Fruit fly (Drosophila melanogaster) whole organism, embryonic: ENCODE data around the gene CG17819.

Experiments
- CG10274 ChIP-seq: fragments of 200-800 bp; sonication (Bioruptor generic); optimal IDR thresholded peaks from 3 replicates; lab custom pipeline; 2017; ENCODE audit warnings: missing biosample characterization, mild to moderate bottlenecking, missing genetic modification characterization
- CG10543 ChIP-seq: fragments of 200-800 bp; sonication (Bioruptor generic); optimal IDR thresholded peaks from 3 replicates; lab custom pipeline; 2017; ENCODE audit warnings: missing biosample characterization, mild to moderate bottlenecking, missing genetic modification characterization, moderate library complexity
- CG11696 ChIP-seq: fragments of 200-800 bp; sonication (Bioruptor generic); IDR thresholded peaks from 2 replicates; pipeline ENCODE4 v1.3.6; 2022; ENCODE audit warnings: missing biosample characterization, missing genetic modification characterization
- CG12155 ChIP-seq: fragments of 200-800 bp; sonication (Bioruptor generic); optimal IDR thresholded peaks from 3 replicates; lab custom pipeline; 2016; ENCODE audit warnings: missing biosample characterization, missing genetic modification characterization
- CG14441 ChIP-seq: fragments of 200-800 bp; sonication (Bioruptor generic); IDR thresholded peaks from 2 replicates; pipeline ENCODE4 v1.3.6; 2022; ENCODE audit warnings: missing biosample characterization, missing genetic modification characterization
- CG14965 ChIP-seq: fragments of 200-800 bp; sonication (Bioruptor generic); optimal IDR thresholded peaks from 2 replicates; lab custom pipeline; 2016; ENCODE audit warnings: missing biosample characterization, missing genetic modification characterization, borderline replicate concordance
- CG17361 ChIP-seq: fragments of 200-800 bp; sonication (Bioruptor generic); IDR thresholded peaks from 3 replicates; pipeline ENCODE4 v1.3.6; 2022; ENCODE audit warnings: missing biosample characterization, missing genetic modification characterization
- CG2202 ChIP-seq: fragments of 200-800 bp; sonication (Bioruptor generic); optimal IDR thresholded peaks from 2 replicates; lab custom pipeline; 2018; ENCODE audit warnings: missing biosample characterization, mild to moderate bottlenecking, missing genetic modification characterization
- CG2889 ChIP-seq: fragments of 200-800 bp; sonication (Bioruptor generic); IDR thresholded peaks from 3 replicates; pipeline ENCODE4 v1.3.6; 2022; ENCODE audit warnings: missing biosample characterization, missing genetic modification characterization
- CG34422 ChIP-seq: fragments of 200-800 bp; sonication (Bioruptor generic); IDR thresholded peaks from 3 replicates; pipeline ENCODE4 v1.3.6; 2022; ENCODE audit warnings: missing biosample characterization, missing genetic modification characterization
- CG3726 ChIP-seq: fragments of 200-800 bp; sonication (Bioruptor generic); IDR thresholded peaks from 3 replicates; pipeline ENCODE4, ENCODE4 v1.3.6; 2022; ENCODE audit warnings: missing biosample characterization, missing genetic modification characterization
- CG3847 ChIP-seq: fragments of 200-800 bp; sonication (Bioruptor generic); IDR thresholded peaks from 2 replicates; pipeline ENCODE4 v1.3.6; 2022; ENCODE audit warnings: missing biosample characterization, missing genetic modification characterization
- CG3995 ChIP-seq: fragments of 200-800 bp; sonication (Bioruptor generic); optimal IDR thresholded peaks from 3 replicates; lab custom pipeline; 2016; ENCODE audit warnings: missing biosample characterization, missing genetic modification characterization
- CG43689 ChIP-seq: fragments of 200-800 bp; sonication (Bioruptor generic); IDR thresholded peaks from 2 replicates; pipeline ENCODE4 v1.3.6; 2022; ENCODE audit warnings: missing biosample characterization, missing genetic modification characterization
- CG6683 ChIP-seq: fragments of 200-800 bp; sonication (Bioruptor generic); optimal IDR thresholded peaks from 2 replicates; lab custom pipeline; 2017; ENCODE audit warnings: missing biosample characterization, mild to moderate bottlenecking, missing genetic modification characterization, missing genetic modification reagents
- CG8944 ChIP-seq: fragments of 200-800 bp; sonication (Bioruptor generic); optimal IDR thresholded peaks from 3 replicates; lab custom pipeline; 2016; ENCODE audit warnings: missing biosample characterization, missing genetic modification characterization
- CG9932 ChIP-seq: fragments of 200-800 bp; sonication (Bioruptor generic); IDR thresholded peaks from 2 replicates; pipeline ENCODE4 v1.3.6; 2022; ENCODE audit warnings: missing biosample characterization, missing genetic modification characterization
- D ChIP-seq, 2 experiments: fragments of 200-800 bp in 1 of 2; fragments of >200 bp in 1 of 2; sonication (Bioruptor generic) in 1 of 2; optimal IDR thresholded peaks; 2 replicates in 1 of 2; 3 replicates in 1 of 2; lab custom pipeline; 2017; ENCODE audit warnings: mild to moderate bottlenecking in 1 of 2, missing biosample characterization in 1 of 2, missing genetic modification characterization in 1 of 2, missing genetic modification reagents in 1 of 2
- Dip3 ChIP-seq: fragments of 200-800 bp; sonication (Bioruptor generic); optimal IDR thresholded peaks from 3 replicates; lab custom pipeline; 2016; ENCODE audit warnings: missing biosample characterization, missing genetic modification characterization
- Dref ChIP-seq: fragments of 200-800 bp; sonication (Bioruptor generic); IDR thresholded peaks from 2 replicates; pipeline ENCODE4 v1.3.6; 2022; ENCODE audit warnings: missing biosample characterization, missing genetic modification characterization
- H15 ChIP-seq: fragments of 200-800 bp; sonication (Bioruptor generic); IDR thresholded peaks from 3 replicates; pipeline ENCODE4 v1.3.6; 2022; ENCODE audit warnings: missing biosample characterization, missing genetic modification characterization
- Hr3 ChIP-seq: fragments of 200-800 bp; sonication (Bioruptor generic); optimal IDR thresholded peaks from 3 replicates; lab custom pipeline; 2016; ENCODE audit warnings: missing biosample characterization, missing genetic modification characterization
- Kr ChIP-seq: fragments of 200-800 bp; sonication (Bioruptor generic); optimal IDR thresholded peaks from 2 replicates; lab custom pipeline; 2017; ENCODE audit warnings: missing biosample characterization, mild to moderate bottlenecking, missing genetic modification characterization
- Lhr ChIP-seq: fragments of 200-800 bp; sonication (Bioruptor generic); optimal IDR thresholded peaks from 3 replicates; lab custom pipeline; 2017; ENCODE audit warnings: mild to moderate bottlenecking, missing biosample characterization, missing genetic modification reagents, missing genetic modification characterization
- Mes4 ChIP-seq: fragments of 200-800 bp; sonication (Bioruptor generic); optimal IDR thresholded peaks from 2 replicates; lab custom pipeline; 2016; ENCODE audit warnings: missing biosample characterization, missing genetic modification characterization
- NFAT ChIP-seq: fragments of 200-800 bp; sonication (Bioruptor generic); IDR thresholded peaks from 2 replicates; pipeline ENCODE4 v1.3.6; 2022; ENCODE audit warnings: missing biosample characterization, missing genetic modification characterization
- Neu2 ChIP-seq: fragments of 200-800 bp; sonication (Bioruptor generic); optimal IDR thresholded peaks from 3 replicates; lab custom pipeline; 2016; ENCODE audit warnings: missing biosample characterization, missing genetic modification characterization, borderline replicate concordance
- PHDP ChIP-seq: fragments of 200-800 bp; sonication (Bioruptor generic); optimal IDR thresholded peaks from 3 replicates; lab custom pipeline; 2018; ENCODE audit warnings: missing biosample characterization, mild to moderate bottlenecking, missing genetic modification characterization, moderate library complexity
- Ravus ChIP-seq: fragments of 200-800 bp; sonication (Bioruptor generic); IDR thresholded peaks from 2 replicates; pipeline ENCODE4 v1.3.6; 2022; ENCODE audit warnings: missing biosample characterization, missing genetic modification characterization
- TFAM ChIP-seq: fragments of 200-800 bp; sonication (Bioruptor generic); optimal IDR thresholded peaks from 2 replicates; lab custom pipeline; 2017; ENCODE audit warnings: missing biosample characterization, missing genetic modification characterization, inconsistent platforms
- Trl ChIP-seq, 3 experiments: fragments of >200 bp in 2 of 3; fragments of 200-800 bp in 1 of 3; sonication (Bioruptor generic) in 1 of 3; optimal IDR thresholded peaks; 2 replicates in 1 of 3; 3 replicates in 2 of 3; lab custom pipeline; 2016 to 2017; ENCODE audit warnings: missing biosample characterization in 1 of 3, missing genetic modification characterization in 1 of 3
- ap ChIP-seq: fragments of 200-800 bp; sonication (Bioruptor generic); IDR thresholded peaks from 2 replicates; pipeline ENCODE4 v1.3.6; 2022; ENCODE audit warnings: missing biosample characterization, missing genetic modification characterization
- btn ChIP-seq: fragments of 200-800 bp; sonication (Bioruptor generic); optimal IDR thresholded peaks from 2 replicates; lab custom pipeline; 2016; ENCODE audit warnings: missing biosample characterization, missing genetic modification characterization
- cas ChIP-seq: fragments of 200-800 bp; sonication (Bioruptor generic); IDR thresholded peaks from 2 replicates; pipeline ENCODE4 v1.3.6; 2022; ENCODE audit warnings: missing biosample characterization, missing genetic modification characterization
- ci ChIP-seq: fragments of 200-800 bp; sonication (Bioruptor generic); IDR thresholded peaks from 3 replicates; pipeline ENCODE4 v1.3.6; 2022; ENCODE audit warnings: missing biosample characterization, missing genetic modification characterization
- cwo ChIP-seq: fragments of 200-800 bp; sonication (Bioruptor generic); optimal IDR thresholded peaks from 3 replicates; lab custom pipeline; 2017; ENCODE audit warnings: missing biosample characterization, missing genetic modification characterization, mild to moderate bottlenecking, moderate library complexity, missing genetic modification reagents
- dati ChIP-seq: fragments of 200-800 bp; sonication (Bioruptor generic); IDR thresholded peaks from 2 replicates; pipeline ENCODE4 v1.3.6; 2022; ENCODE audit warnings: missing biosample characterization, missing genetic modification characterization
- dysf ChIP-seq: fragments of 200-800 bp; sonication (Bioruptor generic); IDR thresholded peaks from 3 replicates; pipeline ENCODE4 v1.3.6; 2022; ENCODE audit warnings: missing biosample characterization, missing genetic modification characterization
- fd64A ChIP-seq: fragments of 200-800 bp; sonication (Bioruptor generic); optimal IDR thresholded peaks from 3 replicates; lab custom pipeline; 2018; ENCODE audit warnings: missing biosample characterization, mild to moderate bottlenecking, missing genetic modification characterization
- fd96Cb ChIP-seq: fragments of 200-800 bp; sonication (Bioruptor generic); optimal IDR thresholded peaks from 2 replicates; lab custom pipeline; 2018; ENCODE audit warnings: missing biosample characterization, mild to moderate bottlenecking, missing genetic modification characterization, moderate library complexity
- ftz-f1 ChIP-seq: fragments of 200-800 bp; sonication (Bioruptor generic); optimal IDR thresholded peaks from 2 replicates; lab custom pipeline; 2016; ENCODE audit warnings: missing biosample characterization, missing genetic modification characterization
- gt ChIP-seq: fragments of 200-800 bp; sonication (Bioruptor generic); IDR thresholded peaks from 2 replicates; pipeline ENCODE4 v1.3.6; 2022; ENCODE audit warnings: missing biosample characterization, missing genetic modification characterization
- hkb ChIP-seq, 2 experiments: fragments of 200-800 bp in 1 of 2; fragments of >200 bp in 1 of 2; sonication (Bioruptor generic) in 1 of 2; IDR thresholded peaks in 1 of 2; optimal IDR thresholded peaks in 1 of 2; 2 replicates each; pipeline versions ENCODE4 v1.3.6 to Lab custom; 2017 to 2022; ENCODE audit warnings: missing biosample characterization in 1 of 2, missing genetic modification characterization in 1 of 2
- lilli ChIP-seq: fragments of 200-800 bp; sonication (Bioruptor generic); optimal IDR thresholded peaks from 3 replicates; lab custom pipeline; 2016; ENCODE audit warnings: missing biosample characterization, missing genetic modification characterization
- lola ChIP-seq, 3 experiments: fragments of >200 bp in 2 of 3; fragments of 200-800 bp in 1 of 3; sonication (Bioruptor generic) in 1 of 3; optimal IDR thresholded peaks; 2 replicates each; lab custom pipeline; 2017 to 2019; ENCODE audit warnings: missing biosample characterization in 3 of 3, missing genetic modification characterization in 3 of 3, mild to moderate bottlenecking in 1 of 3, moderate library complexity in 1 of 3
- row ChIP-seq: fragments of 200-800 bp; sonication (Bioruptor generic); IDR thresholded peaks from 3 replicates; pipeline ENCODE4 v1.3.6; 2022; ENCODE audit warnings: missing biosample characterization, missing genetic modification characterization
- sens-2 ChIP-seq: fragments of 200-800 bp; sonication (Bioruptor generic); IDR thresholded peaks from 2 replicates; pipeline ENCODE4 v1.3.6; 2022; ENCODE audit warnings: missing biosample characterization, missing genetic modification characterization
- sr ChIP-seq: fragments of 200-800 bp; sonication (Bioruptor generic); IDR thresholded peaks from 3 replicates; pipeline ENCODE4 v1.3.6; 2022; ENCODE audit warnings: missing biosample characterization, missing genetic modification characterization
- usp ChIP-seq: fragments of >200 bp; optimal IDR thresholded peaks from 2 replicates; lab custom pipeline; 2017; ENCODE audit warnings: missing biosample characterization, missing genetic modification characterization
- zen2 ChIP-seq: fragments of 200-800 bp; sonication (Bioruptor generic); IDR thresholded peaks from 3 replicates; pipeline ENCODE4 v1.3.6; 2022; ENCODE audit warnings: missing biosample characterization, missing genetic modification characterization; ENCODE audit not compliant: partially characterized antibody

CG17819 gene

dm6 chr3R:21848987-21849442, 36.3 kb downstream of the CG17819 start (continued):
- TF ChIP-seq dati (GFP tag; lab: Robert Waterston, UW) (no peak), CG2889 (GFP tag; lab: Robert Waterston, UW) (no peak), sens-2 (GFP tag; lab: Robert Waterston, UW) (no peak), CG10543 (GFP tag; lab: Kevin White, UChicago) (no peak), CG17361 (GFP tag; lab: Robert Waterston, UW) (peak; percentile 86), NFAT (no peak), btn (GFP tag; lab: Kevin White, UChicago) (peak; percentile 9), Dip3 (peak; percentile 32), CG14441 (GFP tag; lab: Robert Waterston, UW) (peak; percentile 46; the same call in 1 of the 2 replicates), CG3726 (no peak), lilli (GFP tag; lab: Kevin White, UChicago) (peak; percentile 44), zen2 (GFP tag; lab: Robert Waterston, UW) (no peak), CG14965 (GFP tag; lab: Kevin White, UChicago) (peak; percentile 1), cas (GFP tag; lab: Robert Waterston, UW) (no peak), CG3847 (GFP tag; lab: Robert Waterston, UW) (peak; percentile 20; the same call in 1 of the 2 replicates), ftz-f1 (GFP tag; lab: Kevin White, UChicago) (no peak), PHDP (peak; percentile 56), lola (GFP tag; optimal IDR thresholded peaks at IDR 0.05; lab: Kevin White, UChicago) (peak in 1 of 3 experiments; percentile 85), CG3995 (GFP tag; lab: Kevin White, UChicago) (no peak), Ravus (GFP tag; lab: Robert Waterston, UW) (no peak), TFAM (peak; percentile 49), CG6683 (GFP tag; lab: Kevin White, UChicago) (peak; percentile 9), CG10274 (peak; percentile 50), ci (GFP tag; lab: Robert Waterston, UW) (0 out of 3 replicates have a peak, but pooled peaks have one; percentile 13), CG12155 (GFP tag; lab: Kevin White, UChicago) (peak; percentile 30), dysf (peak; percentile 63), CG11696 (peak; percentile 87), usp (no peak), Mes4 (GFP tag; lab: Kevin White, UChicago) (peak; percentile 21), sr (no peak), CG8944 (GFP tag; lab: Kevin White, UChicago) (peak; percentile 23), ap (GFP tag; lab: Robert Waterston, UW) (no peak), Neu2 (GFP tag; lab: Kevin White, UChicago) (no peak), D (optimal IDR thresholded peaks at IDR 0.05; lab: Kevin White, UChicago) (no peak), D (GFP tag; optimal IDR thresholded peaks at IDR 0.05; lab: Kevin White, UChicago) (peak; percentile 77), fd64A (GFP tag; lab: Kevin White, UChicago) (no peak), Kr (GFP tag; lab: Kevin White, UChicago) (no peak), gt (no peak), CG9932 (0 out of 2 replicates have a peak, but pooled peaks have one; percentile 7), Hr3 (peak; percentile 56), H15 (GFP tag; lab: Robert Waterston, UW) (peak; percentile 38; the same call in 1 of the 3 replicates), CG43689 (GFP tag; lab: Robert Waterston, UW) (no peak), fd96Cb (tag; lab: Kevin White, UChicago) (peak; percentile 74), hkb (optimal IDR thresholded peaks at IDR 0.05; lab: Kevin White, UChicago) (no peak), hkb (GFP tag; IDR thresholded peaks at IDR 0.05; lab: Robert Waterston, UW) (no peak), Trl (optimal IDR thresholded peaks at IDR 0.05; lab: Kevin White, UChicago) (no peak), Trl (GFP tag; optimal IDR thresholded peaks at IDR 0.05; lab: Kevin White, UChicago) (peak; percentile 66), row (GFP tag; lab: Robert Waterston, UW) (peak; percentile 74), cwo (GFP tag; lab: Kevin White, UChicago) (peak; percentile 36), Dref (no peak), Lhr (GFP tag; lab: Kevin White, UChicago) (peak; percentile 35), CG34422 (GFP tag; lab: Robert Waterston, UW) (peak; percentile 44; the same call in 2 of the 3 replicates), CG2202 (no peak)
